Fruit fly (Drosophila melanogaster) Kc167 (cell line): Measurements from ENCODE around the gene CG11658.

Experiments used
- Myc ChIP-seq: fragments of >200 bp; optimal IDR thresholded peaks from 2 replicates; lab custom pipeline; 2017; ENCODE audit warnings: missing external identifiers
- insv ChIP-seq: fragments of >200 bp; optimal IDR thresholded peaks from 3 replicates; lab custom pipeline; 2018; ENCODE audit warnings: missing external identifiers
- psq ChIP-seq: fragments of >200 bp; optimal IDR thresholded peaks from 2 replicates; lab custom pipeline; 2017; ENCODE audit warnings: missing external identifiers

- no peak for TF ChIP-seq psq (lab: Kevin White, UChicago)
- TF ChIP-seq Myc (lab: Kevin White, UChicago): no peak
- TF ChIP-seq insv: no peak
These were observed 13.3 kb downstream of the CG11658 start for dm6 chr3L:11695063-11695462.
